Worm (Caenorhabditis elegans) whole organism, L2 larva: ENCODE data around the gene K01B6.4.

Experiments
- C34F6.9 ChIP-seq: fragments of 150-350 bp; optimal IDR thresholded peaks from 2 replicates; lab custom pipeline; 2014; ENCODE audit warnings: missing biosample characterization, missing genetic modification characterization
- F13H6.1 ChIP-seq: sonication (generic microtip); optimal IDR thresholded peaks from 2 replicates; lab custom pipeline; 2016; ENCODE audit warnings: missing genetic modification characterization, missing compliant biosample characterization
- R02D3.7 ChIP-seq: fragments of 150-350 bp; optimal IDR thresholded peaks from 2 replicates; lab custom pipeline; 2014; ENCODE audit warnings: missing biosample characterization, missing genetic modification characterization
- Y55F3AM.14 ChIP-seq: fragments of 200-800 bp; sonication (Bioruptor generic); optimal IDR thresholded peaks from 2 replicates; lab custom pipeline; 2018; ENCODE audit warnings: mild to moderate bottlenecking, missing genetic modification characterization, missing compliant biosample characterization
- ZK546.5 ChIP-seq: sonication (generic microtip); optimal IDR thresholded peaks from 2 replicates; lab custom pipeline; 2017; ENCODE audit warnings: missing biosample characterization, missing genetic modification characterization
- alr-1 ChIP-seq: fragments of 150-350 bp; optimal IDR thresholded peaks from 2 replicates; lab custom pipeline; 2014; ENCODE audit warnings: missing biosample characterization, missing genetic modification characterization
- aly-2 ChIP-seq: fragments of 150-350 bp; optimal IDR thresholded peaks from 2 replicates; lab custom pipeline; 2014; ENCODE audit warnings: missing biosample characterization, missing genetic modification characterization
- ama-1 ChIP-seq: fragments of 150-350 bp; optimal IDR thresholded peaks from 2 replicates; lab custom pipeline; 2018; ENCODE audit warnings: inconsistent platforms
- blmp-1 ChIP-seq: sonication (generic microtip); optimal IDR thresholded peaks from 2 replicates; lab custom pipeline; 2017; ENCODE audit warnings: missing genetic modification characterization, mild to moderate bottlenecking, missing compliant biosample characterization, antibody characterized with exemption, moderate library complexity; ENCODE audit not compliant: insufficient read depth
- ceh-16 ChIP-seq: fragments of 150-350 bp; optimal IDR thresholded peaks from 2 replicates; lab custom pipeline; 2014; ENCODE audit warnings: missing biosample characterization, missing genetic modification characterization
- ceh-82 ChIP-seq: fragments of 150-350 bp; optimal IDR thresholded peaks from 2 replicates; lab custom pipeline; 2014; ENCODE audit warnings: missing biosample characterization, missing genetic modification characterization
- crh-2 ChIP-seq: sonication (generic microtip); optimal IDR thresholded peaks from 2 replicates; lab custom pipeline; 2017; ENCODE audit warnings: missing biosample characterization, missing genetic modification characterization
- dmd-4 ChIP-seq: sonication (generic microtip); optimal IDR thresholded peaks from 2 replicates; lab custom pipeline; 2017; ENCODE audit warnings: missing biosample characterization, missing genetic modification characterization
- egl-27 ChIP-seq: sonication (generic microtip); optimal IDR thresholded peaks from 3 replicates; lab custom pipeline; 2017; ENCODE audit warnings: missing biosample characterization, missing genetic modification reagents, missing genetic modification characterization
- elt-1 ChIP-seq: fragments of 150-350 bp; optimal IDR thresholded peaks from 2 replicates; lab custom pipeline; 2014; ENCODE audit warnings: missing biosample characterization, missing genetic modification characterization
- elt-3 ChIP-seq: sonication (generic microtip); optimal IDR thresholded peaks from 2 replicates; lab custom pipeline; 2017; ENCODE audit warnings: missing biosample characterization, missing genetic modification characterization
- fos-1 ChIP-seq: fragments of 150-350 bp; optimal IDR thresholded peaks from 2 replicates; lab custom pipeline; 2014; ENCODE audit warnings: missing biosample characterization, missing genetic modification characterization
- gmeb-1 ChIP-seq: fragments of 150-350 bp; optimal IDR thresholded peaks from 2 replicates; lab custom pipeline; 2014; ENCODE audit warnings: missing biosample characterization, missing genetic modification characterization
- lin-11 ChIP-seq: fragments of 150-350 bp; sonication (generic microtip); optimal IDR thresholded peaks from 2 replicates; lab custom pipeline; 2014; ENCODE audit warnings: missing biosample characterization, missing genetic modification characterization, inconsistent platforms, mixed read lengths
- lin-13 ChIP-seq: fragments of 150-350 bp; optimal IDR thresholded peaks from 2 replicates; lab custom pipeline; 2014; ENCODE audit warnings: missing biosample characterization, missing genetic modification reagents, missing genetic modification characterization
- lin-39 ChIP-seq: fragments of 150-350 bp; optimal IDR thresholded peaks from 2 replicates; lab custom pipeline; 2014; ENCODE audit warnings: missing biosample characterization, missing genetic modification reagents, missing genetic modification characterization
- lsy-2 ChIP-seq, 2 experiments: fragments of 150-350 bp in 1 of 2; sonication (generic microtip) in 1 of 2; optimal IDR thresholded peaks; 2 replicates each; lab custom pipeline; 2014 to 2017; ENCODE audit warnings: missing biosample characterization in 2 of 2, missing genetic modification characterization in 2 of 2
- mab-5 ChIP-seq: fragments of 150-350 bp; optimal IDR thresholded peaks from 2 replicates; lab custom pipeline; 2014; ENCODE audit warnings: missing biosample characterization, missing genetic modification characterization
- mbf-1 ChIP-seq: sonication (generic microtip); optimal IDR thresholded peaks from 2 replicates; lab custom pipeline; 2017; ENCODE audit warnings: missing biosample characterization, missing genetic modification characterization
- mdl-1 ChIP-seq, 2 experiments: fragments of 150-350 bp in 1 of 2; sonication (generic microtip) in 1 of 2; optimal IDR thresholded peaks; 2 replicates each; lab custom pipeline; 2017; ENCODE audit warnings: missing biosample characterization in 2 of 2, missing genetic modification characterization in 2 of 2
- nhr-10 ChIP-seq: sonication (generic microtip); optimal IDR thresholded peaks from 2 replicates; lab custom pipeline; 2017; ENCODE audit warnings: missing biosample characterization, missing genetic modification characterization
- nhr-12 ChIP-seq: fragments of 150-350 bp; optimal IDR thresholded peaks from 2 replicates; lab custom pipeline; 2014; ENCODE audit warnings: missing biosample characterization, missing genetic modification characterization
- nhr-129 ChIP-seq: fragments of 150-350 bp; optimal IDR thresholded peaks from 2 replicates; lab custom pipeline; 2014; ENCODE audit warnings: missing biosample characterization, missing genetic modification characterization
- nhr-21 ChIP-seq: fragments of 150-350 bp; optimal IDR thresholded peaks from 2 replicates; lab custom pipeline; 2014; ENCODE audit warnings: missing biosample characterization, missing genetic modification characterization
- nhr-237 ChIP-seq: fragments of 150-350 bp; optimal IDR thresholded peaks from 2 replicates; lab custom pipeline; 2014; ENCODE audit warnings: missing biosample characterization, missing genetic modification characterization
- nhr-25 ChIP-seq: fragments of 150-350 bp; sonication (generic microtip); optimal IDR thresholded peaks from 3 replicates; lab custom pipeline; 2014; ENCODE audit warnings: missing biosample characterization, missing genetic modification characterization
- nhr-6 ChIP-seq: fragments of 150-350 bp; optimal IDR thresholded peaks from 2 replicates; lab custom pipeline; 2014; ENCODE audit warnings: missing biosample characterization, missing genetic modification characterization
- nhr-77 ChIP-seq: fragments of 150-350 bp; optimal IDR thresholded peaks from 2 replicates; lab custom pipeline; 2014; ENCODE audit warnings: missing biosample characterization, missing genetic modification characterization
- peb-1 ChIP-seq: fragments of 150-350 bp; optimal IDR thresholded peaks from 2 replicates; lab custom pipeline; 2014; ENCODE audit warnings: missing biosample characterization, missing genetic modification characterization
- sem-4 ChIP-seq: fragments of 150-350 bp; optimal IDR thresholded peaks from 2 replicates; lab custom pipeline; 2014; ENCODE audit warnings: missing biosample characterization, missing genetic modification reagents, missing genetic modification characterization
- skn-1 ChIP-seq: sonication (generic microtip); optimal IDR thresholded peaks from 2 replicates; lab custom pipeline; 2017; ENCODE audit warnings: missing biosample characterization, missing genetic modification characterization
- sma-9 ChIP-seq, 2 experiments: fragments of 150-350 bp in 1 of 2; sonication (generic microtip) in 1 of 2; optimal IDR thresholded peaks; 2 replicates each; lab custom pipeline; 2014 to 2016; ENCODE audit warnings: missing genetic modification characterization in 2 of 2, mild to moderate bottlenecking in 1 of 2, missing biosample characterization in 1 of 2, missing compliant biosample characterization in 1 of 2, missing genetic modification reagents in 1 of 2, moderate library complexity in 1 of 2
- snpc-4 ChIP-seq: fragments of 150-350 bp; optimal IDR thresholded peaks from 2 replicates; lab custom pipeline; 2014; ENCODE audit warnings: missing biosample characterization, missing genetic modification characterization
- unc-39 ChIP-seq: fragments of 150-350 bp; optimal IDR thresholded peaks from 2 replicates; lab custom pipeline; 2014; ENCODE audit warnings: missing biosample characterization, missing genetic modification characterization
- unc-55 ChIP-seq: fragments of 150-350 bp; sonication (generic microtip); optimal IDR thresholded peaks from 3 replicates; lab custom pipeline; 2014; ENCODE audit warnings: missing biosample characterization, missing genetic modification reagents, missing genetic modification characterization
- unc-62 ChIP-seq: fragments of 150-350 bp; optimal IDR thresholded peaks from 2 replicates; lab custom pipeline; 2014; ENCODE audit warnings: missing biosample characterization, missing genetic modification reagents, missing genetic modification characterization
- zag-1 ChIP-seq: fragments of 150-350 bp; optimal IDR thresholded peaks from 2 replicates; lab custom pipeline; 2014; ENCODE audit warnings: missing biosample characterization, missing genetic modification characterization
- ztf-1 ChIP-seq: fragments of 200-800 bp; sonication (Bioruptor generic); conservative IDR thresholded peaks from 2 replicates; pipeline ENCODE4 v1.3.6; 2022; ENCODE audit warnings: missing genetic modification characterization, missing compliant biosample characterization
- ztf-11 ChIP-seq: sonication (generic microtip); optimal IDR thresholded peaks from 2 replicates; lab custom pipeline; 2017; ENCODE audit warnings: missing biosample characterization, missing genetic modification characterization
- ztf-4 ChIP-seq: fragments of 150-350 bp; optimal IDR thresholded peaks from 2 replicates; lab custom pipeline; 2014; ENCODE audit warnings: missing biosample characterization, missing genetic modification characterization

Gene K01B6.4

ce11 chrIII:9271389-9271918, 25.8 kb downstream of the K01B6.4 start:
- TF ChIP-seq zag-1 (peak; percentile 73), sma-9 (GFP tag; optimal IDR thresholded peaks at IDR 0.05; lab: Kevin White, UChicago) (peak; percentile 22), sma-9 (tag; optimal IDR thresholded peaks at IDR 0.05; lab: Kevin White, UChicago) (no peak), nhr-77 (tag; lab: Kevin White, UChicago) (no peak), mbf-1 (tag; lab: Kevin White, UChicago) (no peak), aly-2 (tag; lab: Kevin White, UChicago) (no peak), sem-4 (tag; lab: Kevin White, UChicago) (peak; percentile 61), nhr-10 (tag; lab: Kevin White, UChicago) (no peak), ama-1 (lab: Kevin White, UChicago) (no peak), gmeb-1 (tag; lab: Kevin White, UChicago) (no peak), peb-1 (tag; lab: Kevin White, UChicago) (no peak), ZK546.5 (tag; lab: Kevin White, UChicago) (no peak), C34F6.9 (tag; lab: Kevin White, UChicago) (peak; percentile 10)

ce11 chrIII:9270183-9270582, 27.1 kb downstream of the K01B6.4 start:
- TF ChIP-seq dmd-4 (no peak), F13H6.1 (tag; lab: Kevin White, UChicago) (peak; percentile 2), lin-13 (GFP tag; lab: Kevin White, UChicago) (no peak), elt-3 (tag; lab: Kevin White, UChicago) (no peak), C34F6.9 (tag; lab: Kevin White, UChicago) (no peak), nhr-10 (tag; lab: Kevin White, UChicago) (no peak), fos-1 (peak; percentile 21), zag-1 (peak; percentile 36), nhr-21 (tag; lab: Kevin White, UChicago) (no peak), sma-9 (GFP tag; optimal IDR thresholded peaks at IDR 0.05; lab: Kevin White, UChicago) (peak; percentile 21), sma-9 (tag; optimal IDR thresholded peaks at IDR 0.05; lab: Kevin White, UChicago) (no peak), mab-5 (tag; lab: Kevin White, UChicago) (peak; percentile 40), unc-55 (GFP tag; lab: Kevin White, UChicago) (peak; percentile 69), ztf-1 (no peak), ama-1 (lab: Kevin White, UChicago) (no peak), ZK546.5 (tag; lab: Kevin White, UChicago) (no peak)

ce11 chrIII:9269012-9269471, 28.2 kb downstream of the K01B6.4 start, which contains the start of gene clip-1:
Gene clip-1 (minus strand): TSS chrIII:9269062.
- TF ChIP-seq zag-1, result no peak
- peak; percentile 49 for TF ChIP-seq nhr-21 (tag; lab: Kevin White, UChicago)
- no peak for TF ChIP-seq peb-1 (tag; lab: Kevin White, UChicago)
- peak; percentile 60 for TF ChIP-seq sma-9 (GFP tag; optimal IDR thresholded peaks at IDR 0.05; lab: Kevin White, UChicago)
- TF ChIP-seq sma-9 (tag; optimal IDR thresholded peaks at IDR 0.05; lab: Kevin White, UChicago), result no peak
- no peak for TF ChIP-seq ztf-1
- no peak for TF ChIP-seq lin-39
- no peak for TF ChIP-seq nhr-237 (tag; lab: Kevin White, UChicago)
- no peak for TF ChIP-seq nhr-12 (tag; lab: Kevin White, UChicago)
- peak; percentile 56 for TF ChIP-seq blmp-1
- TF ChIP-seq ztf-11 (tag; lab: Kevin White, UChicago), result no peak
- no peak for TF ChIP-seq elt-3 (tag; lab: Kevin White, UChicago)
- TF ChIP-seq ceh-16 (tag; lab: Kevin White, UChicago), result no peak
- TF ChIP-seq Y55F3AM.14 (GFP tag; lab: Kevin White, UChicago), result no peak
- TF ChIP-seq elt-1 (tag; lab: Kevin White, UChicago), result no peak
- no peak for TF ChIP-seq unc-62 (GFP tag; lab: Kevin White, UChicago)
- no peak for TF ChIP-seq C34F6.9 (tag; lab: Kevin White, UChicago)
- TF ChIP-seq dmd-4, result no peak
- peak in 1 of 2 experiments; percentile 19 for TF ChIP-seq lsy-2 (tag; optimal IDR thresholded peaks at IDR 0.05; lab: Kevin White, UChicago)
- TF ChIP-seq nhr-6, result no peak
- no peak for TF ChIP-seq mbf-1 (tag; lab: Kevin White, UChicago)
- no peak for TF ChIP-seq skn-1 (tag; lab: Kevin White, UChicago)
- no peak for TF ChIP-seq egl-27 (tag; lab: Kevin White, UChicago)
- TF ChIP-seq unc-39, result no peak
- TF ChIP-seq mab-5 (tag; lab: Kevin White, UChicago), result no peak
- TF ChIP-seq nhr-129, result peak; percentile 16
- peak; percentile 36 for TF ChIP-seq fos-1
- TF ChIP-seq snpc-4 (tag; lab: Kevin White, UChicago), result no peak
- TF ChIP-seq nhr-25 (tag; lab: Kevin White, UChicago), result peak; percentile 66
- no peak for TF ChIP-seq lin-13 (GFP tag; lab: Kevin White, UChicago)
- TF ChIP-seq F13H6.1 (tag; lab: Kevin White, UChicago), result peak; percentile 8
- no peak for TF ChIP-seq ztf-4
- no peak for TF ChIP-seq alr-1
- TF ChIP-seq mdl-1 (tag; optimal IDR thresholded peaks at IDR 0.05; lab: Kevin White, UChicago), result no peak
- TF ChIP-seq ZK546.5 (tag; lab: Kevin White, UChicago), result no peak
- no peak for TF ChIP-seq crh-2
- no peak for TF ChIP-seq aly-2 (tag; lab: Kevin White, UChicago)
- TF ChIP-seq R02D3.7 (tag; lab: Kevin White, UChicago), result no peak
- TF ChIP-seq ceh-82 (tag; lab: Kevin White, UChicago), result no peak
- no peak for TF ChIP-seq nhr-10 (tag; lab: Kevin White, UChicago)
- no peak for TF ChIP-seq nhr-77 (tag; lab: Kevin White, UChicago)
- TF ChIP-seq gmeb-1 (tag; lab: Kevin White, UChicago), result peak; percentile 38
- TF ChIP-seq lin-11 (tag; lab: Kevin White, UChicago), result no peak
- no peak for TF ChIP-seq ama-1 (lab: Kevin White, UChicago)
